Worm (Caenorhabditis elegans): ENCODE results near the gene gei-13.
A peak's percentile ranks its signal among the peaks of the same experiment; 100 is the strongest.

- TF ChIP-seq lin-39 (tag; optimal IDR thresholded peaks at IDR 0.05) (no peak), elt-1 (tag; optimal IDR thresholded peaks at IDR 0.05) (no peak), nhr-129 (tag; optimal IDR thresholded peaks at IDR 0.05) (peak; percentile 35), ZK546.5 (tag; optimal IDR thresholded peaks at IDR 0.05) (no peak)
Observed at ce11 chrIII:9662266-9662959, 25.5 kb upstream of the gei-13 start.
